Worm (Caenorhabditis elegans) whole organism, early embryonic: ENCODE data around the gene T24B8.4.

Experiments used
- B0310.2 ChIP-seq: sonication (generic microtip); optimal IDR thresholded peaks from 2 replicates; lab custom pipeline; 2016; ENCODE audit warnings: mild to moderate bottlenecking, missing genetic modification characterization, missing compliant biosample characterization
- F13C5.2 ChIP-seq: sonication (generic microtip); optimal IDR thresholded peaks from 2 replicates; lab custom pipeline; 2017; ENCODE audit warnings: mild to moderate bottlenecking, missing genetic modification characterization, inconsistent platforms, missing compliant biosample characterization
- aly-1 ChIP-seq: sonication (generic microtip); optimal IDR thresholded peaks from 2 replicates; lab custom pipeline; 2016; ENCODE audit warnings: missing genetic modification characterization, missing compliant biosample characterization
- ama-1 ChIP-seq: fragments of 150-350 bp; optimal IDR thresholded peaks from 2 replicates; lab custom pipeline; 2014
- ceh-36 ChIP-seq: sonication (generic microtip); optimal IDR thresholded peaks from 2 replicates; lab custom pipeline; 2016; ENCODE audit warnings: missing genetic modification characterization, inconsistent platforms, missing compliant biosample characterization
- ets-7 ChIP-seq: sonication (generic microtip); optimal IDR thresholded peaks from 2 replicates; lab custom pipeline; 2016; ENCODE audit warnings: missing genotype, missing genetic modification characterization, missing compliant biosample characterization
- flt-1 ChIP-seq: fragments of 200-800 bp; sonication (Bioruptor generic); IDR thresholded peaks from 2 replicates; pipeline ENCODE4 v1.3.6; 2022; ENCODE audit warnings: missing genetic modification characterization, missing compliant biosample characterization
- hmbx-1 ChIP-seq: sonication (generic microtip); optimal IDR thresholded peaks from 2 replicates; lab custom pipeline; 2016; ENCODE audit warnings: mild to moderate bottlenecking, missing genetic modification characterization, missing compliant biosample characterization
- pes-1 ChIP-seq: fragments of 200-800 bp; sonication (Bioruptor generic); IDR thresholded peaks from 2 replicates; pipeline ENCODE4 v1.3.6; 2022; ENCODE audit warnings: missing genetic modification reagents, missing genetic modification characterization, missing compliant biosample characterization
- tbx-11 ChIP-seq: fragments of 200-800 bp; sonication (Bioruptor generic); IDR thresholded peaks from 2 replicates; pipeline ENCODE4 v1.3.6; 2022; ENCODE audit warnings: missing genetic modification characterization, missing compliant biosample characterization
- tbx-37 ChIP-seq: fragments of 200-800 bp; sonication (Bioruptor generic); conservative IDR thresholded peaks from 2 replicates; pipeline ENCODE4 v1.3.6; 2022; ENCODE audit warnings: missing genetic modification reagents, missing genetic modification characterization, missing compliant biosample characterization
- tra-4 ChIP-seq: sonication (generic microtip); optimal IDR thresholded peaks from 2 replicates; lab custom pipeline; 2017; ENCODE audit warnings: missing genetic modification characterization, missing compliant biosample characterization

- TF ChIP-seq ets-7 (tag; lab: Kevin White, UChicago) (no peak), tra-4 (tag; lab: Kevin White, UChicago) (no peak), ama-1 (lab: Kevin White, UChicago) (no peak), pes-1 (GFP tag; lab: Robert Waterston, UW) (no peak), tbx-37 (GFP tag; lab: Robert Waterston, UW) (no peak), B0310.2 (tag; lab: Kevin White, UChicago) (no peak), ceh-36 (tag; lab: Kevin White, UChicago) (no peak), hmbx-1 (tag; lab: Kevin White, UChicago) (no peak), flt-1 (GFP tag; lab: Robert Waterston, UW) (no peak), tbx-11 (GFP tag; lab: Robert Waterston, UW) (no peak), F13C5.2 (tag; lab: Kevin White, UChicago) (no peak), aly-1 (no peak)
Measured at ce11 chrII:9086308-9086707, 15.7 kb upstream of the T24B8.4 start, which contains the start of gene hlh-3.
